Fruit fly (Drosophila melanogaster) whole organism, embryonic: Measurements from ENCODE around the gene CG7785.

Source experiments
- CG10366 ChIP-seq: fragments of 200-800 bp; sonication (Bioruptor generic); IDR thresholded peaks from 2 replicates; pipeline ENCODE4 v1.3.6; 2022; ENCODE audit warnings: missing biosample characterization, missing genetic modification characterization
- CG10565 ChIP-seq: fragments of 200-800 bp; sonication (Bioruptor generic); optimal IDR thresholded peaks from 3 replicates; lab custom pipeline; 2016; ENCODE audit warnings: missing biosample characterization, mild to moderate bottlenecking, missing genetic modification characterization
- CG10654 ChIP-seq: fragments of 200-800 bp; sonication (Bioruptor generic); optimal IDR thresholded peaks from 2 replicates; lab custom pipeline; 2016; ENCODE audit warnings: missing biosample characterization, missing genetic modification characterization
- CG12236 ChIP-seq: fragments of 200-800 bp; sonication (Bioruptor generic); optimal IDR thresholded peaks from 2 replicates; lab custom pipeline; 2016; ENCODE audit warnings: missing biosample characterization, missing genetic modification characterization
- CG12744 ChIP-seq: fragments of 200-800 bp; sonication (Bioruptor generic); optimal IDR thresholded peaks from 2 replicates; lab custom pipeline; 2016; ENCODE audit warnings: missing biosample characterization, missing genetic modification characterization
- CG14667 ChIP-seq: fragments of 200-800 bp; sonication (Bioruptor generic); IDR thresholded peaks from 2 replicates; pipeline ENCODE4 v1.3.6; 2022; ENCODE audit warnings: missing biosample characterization, missing genetic modification characterization
- CG16863 ChIP-seq: fragments of 200-800 bp; sonication (Bioruptor generic); optimal IDR thresholded peaks from 3 replicates; lab custom pipeline; 2016; ENCODE audit warnings: missing biosample characterization, missing genetic modification characterization
- CG17359 ChIP-seq: fragments of 200-800 bp; sonication (Bioruptor generic); optimal IDR thresholded peaks from 3 replicates; lab custom pipeline; 2018; ENCODE audit warnings: missing biosample characterization, mild to moderate bottlenecking, missing genetic modification characterization, moderate library complexity
- CG17802 ChIP-seq: fragments of 200-800 bp; sonication (Bioruptor generic); optimal IDR thresholded peaks from 2 replicates; lab custom pipeline; 2018; ENCODE audit warnings: missing biosample characterization, mild to moderate bottlenecking, missing genetic modification characterization, moderate library complexity
- CG1792 ChIP-seq: fragments of 200-800 bp; sonication (Bioruptor generic); optimal IDR thresholded peaks from 2 replicates; lab custom pipeline; 2016; ENCODE audit warnings: missing biosample characterization, missing genetic modification characterization
- CG18599 ChIP-seq: fragments of 200-800 bp; sonication (Bioruptor generic); optimal IDR thresholded peaks from 3 replicates; lab custom pipeline; 2017; ENCODE audit warnings: missing biosample characterization, missing genetic modification characterization, mild to moderate bottlenecking, moderate library complexity, missing genetic modification reagents
- CG5245 ChIP-seq: fragments of 200-800 bp; sonication (Bioruptor generic); optimal IDR thresholded peaks from 3 replicates; lab custom pipeline; 2016; ENCODE audit warnings: missing biosample characterization, missing genetic modification characterization
- CG6654 ChIP-seq: fragments of 200-800 bp; sonication (Bioruptor generic); optimal IDR thresholded peaks from 2 replicates; lab custom pipeline; 2017; ENCODE audit warnings: missing biosample characterization, mild to moderate bottlenecking, missing genetic modification characterization
- CG6813 ChIP-seq: fragments of 200-800 bp; sonication (Bioruptor generic); optimal IDR thresholded peaks from 2 replicates; lab custom pipeline; 2017; ENCODE audit warnings: missing biosample characterization, missing genetic modification characterization, mild to moderate bottlenecking, moderate library complexity, missing genetic modification reagents
- CG7372 ChIP-seq: fragments of 200-800 bp; sonication (Bioruptor generic); IDR thresholded peaks from 2 replicates; pipeline ENCODE4 v1.3.6; 2022; ENCODE audit warnings: missing biosample characterization, missing genetic modification characterization
- CG8089 ChIP-seq: fragments of 200-800 bp; sonication (Bioruptor generic); optimal IDR thresholded peaks from 3 replicates; lab custom pipeline; 2016; ENCODE audit warnings: missing biosample characterization, missing genetic modification characterization
- CrebB ChIP-seq: fragments of 200-800 bp; sonication (Bioruptor generic); optimal IDR thresholded peaks from 3 replicates; lab custom pipeline; 2018; ENCODE audit warnings: missing biosample characterization, mild to moderate bottlenecking, missing genetic modification characterization
- D ChIP-seq, 2 experiments: fragments of 200-800 bp in 1 of 2; fragments of >200 bp in 1 of 2; sonication (Bioruptor generic) in 1 of 2; optimal IDR thresholded peaks; 2 replicates in 1 of 2; 3 replicates in 1 of 2; lab custom pipeline; 2017; ENCODE audit warnings: mild to moderate bottlenecking in 1 of 2, missing biosample characterization in 1 of 2, missing genetic modification characterization in 1 of 2, missing genetic modification reagents in 1 of 2
- Deaf1 ChIP-seq: fragments of 200-800 bp; optimal IDR thresholded peaks from 3 replicates; lab custom pipeline; 2019; ENCODE audit warnings: missing biosample characterization, mild to moderate bottlenecking, missing genetic modification characterization, moderate library complexity
- Dfd ChIP-seq, 2 experiments: fragments of >200 bp; optimal IDR thresholded peaks; 2 replicates each; lab custom pipeline; 2017; ENCODE audit warnings: missing biosample characterization in 2 of 2, missing genetic modification characterization in 2 of 2
- GATAe ChIP-seq: fragments of 200-800 bp; sonication (Bioruptor generic); conservative IDR thresholded peaks from 2 replicates; pipeline ENCODE4 v1.3.6; 2022; ENCODE audit warnings: missing biosample characterization, missing genetic modification characterization
- Jarid2 ChIP-seq: fragments of 200-800 bp; sonication (Bioruptor generic); optimal IDR thresholded peaks from 3 replicates; lab custom pipeline; 2017; ENCODE audit warnings: mild to moderate bottlenecking, missing biosample characterization, missing genetic modification reagents, missing genetic modification characterization
- MBD-R2 ChIP-seq: fragments of 200-800 bp; sonication (Bioruptor generic); IDR thresholded peaks from 2 replicates; pipeline ENCODE4 v1.3.6; 2022; ENCODE audit warnings: missing biosample characterization, missing genetic modification characterization
- Max ChIP-seq: fragments of 200-800 bp; sonication (Bioruptor generic); optimal IDR thresholded peaks from 2 replicates; lab custom pipeline; 2016; ENCODE audit warnings: missing biosample characterization, mild to moderate bottlenecking, missing genetic modification characterization
- Med ChIP-seq: fragments of 200-800 bp; sonication (Bioruptor generic); peaks from one replicate; lab custom pipeline; 2016; ENCODE audit warnings: missing biosample characterization, missing genetic modification characterization, mild to moderate bottlenecking, inconsistent platforms, moderate library complexity
- NK7.1 ChIP-seq: fragments of 200-800 bp; sonication (Bioruptor generic); optimal IDR thresholded peaks from 3 replicates; lab custom pipeline; 2016; ENCODE audit warnings: missing biosample characterization, missing genetic modification characterization
- Nf-YA ChIP-seq: fragments of 200-800 bp; sonication (Bioruptor generic); IDR thresholded peaks from 2 replicates; pipeline ENCODE4 v1.3.6; 2022; ENCODE audit warnings: missing biosample characterization, missing genetic modification characterization
- Optix ChIP-seq: fragments of 200-800 bp; sonication (Bioruptor generic); IDR thresholded peaks from 3 replicates; pipeline ENCODE4 v1.3.6; 2022; ENCODE audit warnings: missing biosample characterization, missing genetic modification characterization
- Sin3A ChIP-seq: fragments of >200 bp; optimal IDR thresholded peaks from 2 replicates; lab custom pipeline; 2018
- Taf1 ChIP-seq: fragments of 200-800 bp; sonication (Bioruptor generic); IDR thresholded peaks from 2 replicates; pipeline ENCODE4 v1.3.6; 2022; ENCODE audit warnings: missing biosample characterization, missing genetic modification characterization
- YL-1 ChIP-seq: fragments of 200-800 bp; sonication (Bioruptor generic); optimal IDR thresholded peaks from 3 replicates; lab custom pipeline; 2017; ENCODE audit warnings: missing biosample characterization, mild to moderate bottlenecking, missing genetic modification characterization
- bcd ChIP-seq: fragments of 200-800 bp; sonication (Bioruptor generic); optimal IDR thresholded peaks from 2 replicates; lab custom pipeline; 2017; ENCODE audit warnings: missing biosample characterization, mild to moderate bottlenecking, missing genetic modification characterization
- danr ChIP-seq: fragments of 200-800 bp; sonication (Bioruptor generic); IDR thresholded peaks from 2 replicates; pipeline ENCODE4 v1.3.6; 2022; ENCODE audit warnings: missing biosample characterization, missing genetic modification characterization
- eve ChIP-seq, 2 experiments: fragments of >200 bp; optimal IDR thresholded peaks; 2 replicates each; lab custom pipeline; 2017; ENCODE audit warnings: missing biosample characterization in 2 of 2, missing genetic modification characterization in 2 of 2
- eyg ChIP-seq: fragments of 200-800 bp; sonication (Bioruptor generic); optimal IDR thresholded peaks from 3 replicates; lab custom pipeline; 2016; ENCODE audit warnings: missing biosample characterization, missing genetic modification characterization
- fd102C ChIP-seq: fragments of 200-800 bp; sonication (Bioruptor generic); optimal IDR thresholded peaks from 2 replicates; lab custom pipeline; 2018; ENCODE audit warnings: missing biosample characterization, mild to moderate bottlenecking, missing genetic modification characterization, moderate library complexity
- fd3F ChIP-seq: fragments of 200-800 bp; sonication (Bioruptor generic); optimal IDR thresholded peaks from 2 replicates; lab custom pipeline; 2018; ENCODE audit warnings: missing biosample characterization, mild to moderate bottlenecking, missing genetic modification characterization, moderate library complexity
- fd64A ChIP-seq: fragments of 200-800 bp; sonication (Bioruptor generic); optimal IDR thresholded peaks from 3 replicates; lab custom pipeline; 2018; ENCODE audit warnings: missing biosample characterization, mild to moderate bottlenecking, missing genetic modification characterization
- her ChIP-seq: fragments of 200-800 bp; sonication (Bioruptor generic); optimal IDR thresholded peaks from 2 replicates; lab custom pipeline; 2016; ENCODE audit warnings: missing biosample characterization, missing genetic modification characterization
- insv ChIP-seq, 2 experiments: fragments of 200-800 bp; sonication (Bioruptor generic); optimal IDR thresholded peaks; 3 replicates each; lab custom pipeline; 2016 to 2018; ENCODE audit warnings: missing biosample characterization in 2 of 2, missing genetic modification characterization in 2 of 2
- jigr1 ChIP-seq: fragments of 200-800 bp; sonication (Bioruptor generic); IDR thresholded peaks from 3 replicates; pipeline ENCODE4 v1.3.6; 2022; ENCODE audit warnings: missing biosample characterization, missing genetic modification characterization
- knrl ChIP-seq: fragments of 200-800 bp; sonication (Bioruptor generic); IDR thresholded peaks from 3 replicates; pipeline ENCODE4 v1.3.6; 2022; ENCODE audit warnings: missing biosample characterization, missing genetic modification characterization; ENCODE audit not compliant: partially characterized antibody
- mirr ChIP-seq: fragments of 200-800 bp; sonication (Bioruptor generic); optimal IDR thresholded peaks from 3 replicates; lab custom pipeline; 2018; ENCODE audit warnings: missing biosample characterization, mild to moderate bottlenecking, missing genetic modification characterization
- nmo ChIP-seq: fragments of 200-800 bp; sonication (Bioruptor generic); optimal IDR thresholded peaks from 2 replicates; lab custom pipeline; 2018; ENCODE audit warnings: missing biosample characterization, mild to moderate bottlenecking, missing genetic modification characterization, moderate library complexity
- peb ChIP-seq: fragments of 200-800 bp; sonication (Bioruptor generic); IDR thresholded peaks from 2 replicates; pipeline ENCODE4 v1.3.6; 2022; ENCODE audit warnings: missing biosample characterization, missing genetic modification characterization
- slou ChIP-seq: fragments of 200-800 bp; sonication (Bioruptor generic); optimal IDR thresholded peaks from 3 replicates; lab custom pipeline; 2016; ENCODE audit warnings: missing biosample characterization, missing genetic modification characterization
- ssp ChIP-seq: fragments of 200-800 bp; sonication (Bioruptor generic); IDR thresholded peaks from 2 replicates; pipeline ENCODE4 v1.3.6; 2022; ENCODE audit warnings: missing biosample characterization, missing genetic modification characterization
- sug ChIP-seq: fragments of 200-800 bp; optimal IDR thresholded peaks from 2 replicates; lab custom pipeline; 2019; ENCODE audit warnings: missing biosample characterization, mild to moderate bottlenecking, missing genetic modification characterization, moderate library complexity
- tap ChIP-seq: fragments of 200-800 bp; optimal IDR thresholded peaks from 3 replicates; lab custom pipeline; 2019; ENCODE audit warnings: missing biosample characterization, mild to moderate bottlenecking, missing genetic modification characterization, moderate library complexity
- tin ChIP-seq: fragments of 200-800 bp; sonication (Bioruptor generic); optimal IDR thresholded peaks from 3 replicates; lab custom pipeline; 2016; ENCODE audit warnings: missing biosample characterization, missing genetic modification characterization
- zfh1 ChIP-seq: fragments of 200-800 bp; sonication (Bioruptor generic); IDR thresholded peaks from 3 replicates; pipeline ENCODE4 v1.3.6; 2022; ENCODE audit warnings: missing biosample characterization, missing genetic modification characterization

Gene CG7785

dm6 chr3R:18018828-18019461 is 2.5 kb upstream of the CG7785 start, which contains the start of gene DNaseII (continued):
- TF ChIP-seq CG1792 (peak; percentile 19), nmo (GFP tag; lab: Kevin White, UChicago) (no peak), NK7.1 (GFP tag; lab: Kevin White, UChicago) (no peak), danr (GFP tag; lab: Robert Waterston, UW) (no peak), Sin3A (no peak), Dfd (GFP tag; optimal IDR thresholded peaks at IDR 0.05; lab: Kevin White, UChicago) (no peak), insv (GFP tag; optimal IDR thresholded peaks at IDR 0.05; lab: Kevin White, UChicago) (no peak), fd64A (GFP tag; lab: Kevin White, UChicago) (no peak), bcd (GFP tag; lab: Kevin White, UChicago) (no peak), CG12744 (GFP tag; lab: Kevin White, UChicago) (no peak), zfh1 (peak; percentile 70; the same call in 2 of the 3 replicates), CrebB (tag; lab: Kevin White, UChicago) (no peak), MBD-R2 (no peak), Jarid2 (GFP tag; lab: Kevin White, UChicago) (no peak), CG18599 (GFP tag; lab: Kevin White, UChicago) (peak; percentile 61), mirr (GFP tag; lab: Kevin White, UChicago) (no peak), peb (GFP tag; lab: Robert Waterston, UW) (no peak), eve (GFP tag; optimal IDR thresholded peaks at IDR 0.05; lab: Kevin White, UChicago) (peak in 1 of 2 experiments; percentile 25), Taf1 (no peak), eyg (GFP tag; lab: Kevin White, UChicago) (no peak), CG8089 (GFP tag; lab: Kevin White, UChicago) (no peak), CG10654 (GFP tag; lab: Kevin White, UChicago) (no peak), tap (tag; lab: Kevin White, UChicago) (peak; percentile 42), slou (GFP tag; lab: Kevin White, UChicago) (no peak), CG17359 (tag; lab: Kevin White, UChicago) (peak; percentile 48), CG10366 (GFP tag; lab: Robert Waterston, UW) (peak; percentile 76), CG16863 (no peak), tin (GFP tag; lab: Kevin White, UChicago) (no peak), Optix (GFP tag; lab: Robert Waterston, UW) (no peak), YL-1 (GFP tag; lab: Kevin White, UChicago) (no peak), Deaf1 (tag; lab: Kevin White, UChicago) (no peak), fd3F (GFP tag; lab: Kevin White, UChicago) (peak; percentile 28), sug (peak; percentile 36), fd102C (GFP tag; lab: Kevin White, UChicago) (no peak), jigr1 (GFP tag; lab: Robert Waterston, UW) (no peak), D (optimal IDR thresholded peaks at IDR 0.05; lab: Kevin White, UChicago) (no peak), D (GFP tag; optimal IDR thresholded peaks at IDR 0.05; lab: Kevin White, UChicago) (no peak), Med (GFP tag; lab: Kevin White, UChicago) (peak; percentile 91), CG7372 (GFP tag; lab: Robert Waterston, UW) (no peak), CG6654 (GFP tag; lab: Kevin White, UChicago) (no peak), her (GFP tag; lab: Kevin White, UChicago) (peak; percentile 44), ssp (GFP tag; lab: Robert Waterston, UW) (no peak), CG6813 (peak; percentile 31), CG10565 (GFP tag; lab: Kevin White, UChicago) (no peak), CG12236 (GFP tag; lab: Kevin White, UChicago) (no peak), knrl (no peak), Max (GFP tag; lab: Kevin White, UChicago) (peak; percentile 10), CG14667 (GFP tag; lab: Robert Waterston, UW) (no peak), CG5245 (GFP tag; lab: Kevin White, UChicago) (peak; percentile 5), Nf-YA (GFP tag; lab: Robert Waterston, UW) (no peak; the same call in 1 of the 2 replicates), CG17802 (tag; lab: Kevin White, UChicago) (no peak), GATAe (no peak)
